Worm (Caenorhabditis elegans) whole organism, L1 larva: Measurements from ENCODE around the gene ztf-28.

Experiments used
- elt-2 ChIP-seq: sonication (generic microtip); optimal IDR thresholded peaks from 2 replicates; lab custom pipeline; 2016; ENCODE audit warnings: missing genetic modification characterization, mild to moderate bottlenecking, inconsistent platforms, missing compliant biosample characterization, missing genetic modification reagents
- irx-1 ChIP-seq: sonication (generic microtip); optimal IDR thresholded peaks from 2 replicates; lab custom pipeline; 2016; ENCODE audit warnings: missing genetic modification characterization, missing compliant biosample characterization
- lin-15B ChIP-seq: fragments of 150-350 bp; sonication (generic microtip); optimal IDR thresholded peaks from 3 replicates; lab custom pipeline; 2014; ENCODE audit warnings: missing biosample characterization, missing genetic modification characterization
- mab-9 ChIP-seq: fragments of 200-800 bp; sonication (Bioruptor generic); IDR thresholded peaks from 2 replicates; pipeline ENCODE4 v1.3.6; 2022; ENCODE audit warnings: missing genetic modification reagents, missing genetic modification characterization, missing compliant biosample characterization
- mdl-1 ChIP-seq, 2 experiments: fragments of 150-350 bp; optimal IDR thresholded peaks; 2 replicates each; lab custom pipeline; 2014 to 2017; ENCODE audit warnings: missing biosample characterization in 2 of 2, missing genetic modification characterization in 2 of 2, inconsistent platforms in 1 of 2
- unc-62 ChIP-seq: fragments of 150-350 bp; optimal IDR thresholded peaks from 2 replicates; lab custom pipeline; 2014; ENCODE audit warnings: missing biosample characterization, missing genetic modification reagents, missing genetic modification characterization

ce11 chrV:2103118-2103517, 12.6 kb downstream of the ztf-28 start, which contains the start of gene F36F12.1:
- TF ChIP-seq mdl-1 (tag; optimal IDR thresholded peaks at IDR 0.05; lab: Kevin White, UChicago) (no peak), unc-62 (GFP tag; lab: Kevin White, UChicago) (no peak), lin-15B (tag; lab: Kevin White, UChicago) (no peak), mab-9 (GFP tag; lab: Robert Waterston, UW) (no peak), elt-2 (tag; lab: Kevin White, UChicago) (no peak), irx-1 (tag; lab: Kevin White, UChicago) (no peak)
